Worm (Caenorhabditis elegans) whole organism, L4 larva: ENCODE data around the gene fbxl-2.
A peak's percentile ranks its signal among the peaks of the same experiment; 100 is the strongest.

Source experiments
- F10B5.3 ChIP-seq: sonication (generic microtip); optimal IDR thresholded peaks from 2 replicates; lab custom pipeline; 2016; ENCODE audit warnings: mild to moderate bottlenecking, missing genetic modification characterization, missing compliant biosample characterization
- F37D6.2 ChIP-seq: sonication (generic microtip); optimal IDR thresholded peaks from 2 replicates; lab custom pipeline; 2016; ENCODE audit warnings: mild to moderate bottlenecking, missing genetic modification characterization, missing compliant biosample characterization
- F44E2.7 ChIP-seq: fragments of 200-800 bp; sonication (Bioruptor generic); IDR thresholded peaks from 2 replicates; pipeline ENCODE4 v2.1.2; 2022; ENCODE audit warnings: missing genetic modification characterization, missing compliant biosample characterization
- R02D3.7 ChIP-seq: fragments of 150-350 bp; sonication (generic microtip); optimal IDR thresholded peaks from 3 replicates; lab custom pipeline; 2014; ENCODE audit warnings: missing biosample characterization, missing genetic modification characterization
- Y75B8A.6 ChIP-seq: fragments of 200-800 bp; sonication (Bioruptor generic); IDR thresholded peaks from 2 replicates; pipeline ENCODE4 v1.3.6; 2022; ENCODE audit warnings: missing genetic modification reagents, missing genetic modification characterization, missing compliant biosample characterization
- ZK337.2 ChIP-seq: fragments of 200-800 bp; sonication (Bioruptor generic); IDR thresholded peaks from 2 replicates; pipeline ENCODE4 v1.3.6; 2022; ENCODE audit warnings: missing genetic modification reagents, missing genetic modification characterization, missing compliant biosample characterization
- ZK546.5 ChIP-seq, 2 experiments: sonication (generic microtip); optimal IDR thresholded peaks; 2 replicates each; lab custom pipeline; 2017; ENCODE audit warnings: missing biosample characterization in 2 of 2, missing genetic modification characterization in 2 of 2
- arid-1 ChIP-seq: fragments of 200-800 bp; sonication (Bioruptor generic); conservative IDR thresholded peaks from 2 replicates; pipeline ENCODE4 v1.3.6; 2022; ENCODE audit warnings: missing genetic modification reagents, missing genetic modification characterization, missing compliant biosample characterization
- ceh-62 ChIP-seq: sonication (generic microtip); optimal IDR thresholded peaks from 2 replicates; lab custom pipeline; 2017; ENCODE audit warnings: missing biosample characterization, missing genetic modification characterization
- ceh-82 ChIP-seq: sonication (generic microtip); optimal IDR thresholded peaks from 2 replicates; lab custom pipeline; 2017; ENCODE audit warnings: missing biosample characterization, missing genetic modification characterization
- ces-1 ChIP-seq: fragments of 150-350 bp; sonication (generic microtip); optimal IDR thresholded peaks from 4 replicates; lab custom pipeline; 2014; ENCODE audit warnings: missing biosample characterization, missing genetic modification reagents, missing genetic modification characterization
- ctbp-1 ChIP-seq: fragments of 200-800 bp; sonication (Bioruptor generic); IDR thresholded peaks from 2 replicates; pipeline ENCODE4 v1.3.6; 2022; ENCODE audit warnings: missing genetic modification reagents, missing genetic modification characterization, missing compliant biosample characterization
- daf-12 ChIP-seq: fragments of 150-350 bp; optimal IDR thresholded peaks from 2 replicates; lab custom pipeline; 2014; ENCODE audit warnings: missing biosample characterization, missing genetic modification reagents, missing genetic modification characterization
- daf-16 ChIP-seq, 3 experiments: sonication (generic microtip); optimal IDR thresholded peaks; 2 replicates each; lab custom pipeline; 2016 to 2017; ENCODE audit warnings: missing genetic modification characterization in 3 of 3, missing genetic modification reagents in 3 of 3, mild to moderate bottlenecking in 2 of 3, missing compliant biosample characterization in 2 of 3, missing biosample characterization in 1 of 3, moderate library complexity in 1 of 3
- daf-19 ChIP-seq: fragments of 200-800 bp; sonication (Bioruptor generic); conservative IDR thresholded peaks from 2 replicates; pipeline ENCODE4 v1.3.6; 2022; ENCODE audit warnings: missing genetic modification characterization, missing compliant biosample characterization
- daf-8 ChIP-seq: fragments of 200-800 bp; sonication (Bioruptor generic); IDR thresholded peaks from 2 replicates; pipeline ENCODE4 v1.3.6; 2022; ENCODE audit warnings: missing genetic modification characterization, missing compliant biosample characterization
- dmd-6 ChIP-seq: fragments of 200-800 bp; sonication (Bioruptor generic); IDR thresholded peaks from 2 replicates; pipeline ENCODE4 v1.3.6; 2022; ENCODE audit warnings: missing genetic modification reagents, missing genetic modification characterization, missing compliant biosample characterization
- dmd-9 ChIP-seq: fragments of 200-800 bp; sonication (Bioruptor generic); IDR thresholded peaks from 2 replicates; pipeline ENCODE4 v1.3.6; 2022; ENCODE audit warnings: missing genetic modification reagents, missing genetic modification characterization, missing compliant biosample characterization
- dpl-1 ChIP-seq: fragments of 150-350 bp; optimal IDR thresholded peaks from 2 replicates; lab custom pipeline; 2014; ENCODE audit warnings: missing biosample characterization, missing genetic modification reagents, missing genetic modification characterization
- duxl-1 ChIP-seq: sonication (generic microtip); optimal IDR thresholded peaks from 2 replicates; lab custom pipeline; 2016; ENCODE audit warnings: mild to moderate bottlenecking, missing genetic modification characterization, moderate library complexity, missing compliant biosample characterization; ENCODE audit not compliant: poor library complexity
- egl-43 ChIP-seq: fragments of 200-800 bp; sonication (Bioruptor generic); IDR thresholded peaks from 2 replicates; pipeline ENCODE4 v1.3.6; 2022; ENCODE audit warnings: missing genetic modification reagents, missing genetic modification characterization, missing compliant biosample characterization
- fkh-10 ChIP-seq: fragments of 150-350 bp; optimal IDR thresholded peaks from 2 replicates; lab custom pipeline; 2014; ENCODE audit warnings: missing biosample characterization, missing genetic modification reagents, missing genetic modification characterization
- gei-8 ChIP-seq: fragments of 200-800 bp; sonication (Bioruptor generic); optimal IDR thresholded peaks from 2 replicates; lab custom pipeline; 2018; ENCODE audit warnings: mild to moderate bottlenecking, missing genetic modification characterization, missing compliant biosample characterization
- hlh-11 ChIP-seq: fragments of 200-800 bp; sonication (Bioruptor generic); optimal IDR thresholded peaks from 2 replicates; lab custom pipeline; 2018; ENCODE audit warnings: mild to moderate bottlenecking, missing genetic modification characterization, missing compliant biosample characterization
- hlh-30 ChIP-seq: sonication (generic microtip); optimal IDR thresholded peaks from 2 replicates; lab custom pipeline; 2017; ENCODE audit warnings: antibody characterized with exemption, mild to moderate bottlenecking, missing genetic modification characterization, missing compliant biosample characterization; ENCODE audit not compliant: insufficient read depth
- hmg-1.1 ChIP-seq: fragments of 200-800 bp; sonication (Bioruptor generic); IDR thresholded peaks from 2 replicates; pipeline ENCODE4 v1.3.6; 2022; ENCODE audit warnings: missing genetic modification reagents, missing genetic modification characterization, missing compliant biosample characterization
- lin-13 ChIP-seq: fragments of 150-350 bp; optimal IDR thresholded peaks from 2 replicates; lab custom pipeline; 2014; ENCODE audit warnings: missing biosample characterization, missing genetic modification reagents, missing genetic modification characterization
- lsy-2 ChIP-seq, 2 experiments: fragments of 150-350 bp in 1 of 2; sonication (generic microtip) in 1 of 2; optimal IDR thresholded peaks; 2 replicates each; lab custom pipeline; 2014 to 2017; ENCODE audit warnings: missing biosample characterization in 2 of 2, missing genetic modification characterization in 2 of 2
- madf-5 ChIP-seq, 2 experiments: fragments of 200-800 bp; sonication (Bioruptor generic); IDR thresholded peaks; 2 replicates each; pipeline ENCODE4 v1.3.6; 2022; ENCODE audit warnings: missing compliant biosample characterization in 2 of 2, missing genetic modification characterization in 2 of 2
- mdl-1 ChIP-seq, 2 experiments: fragments of 150-350 bp in 1 of 2; sonication (generic microtip) in 1 of 2; optimal IDR thresholded peaks; 2 replicates each; lab custom pipeline; 2014 to 2017; ENCODE audit warnings: missing biosample characterization in 2 of 2, missing genetic modification characterization in 2 of 2
- mdt-29 ChIP-seq: fragments of 200-800 bp; sonication (Bioruptor generic); IDR thresholded peaks from 2 replicates; pipeline ENCODE4 v1.3.6; 2022; ENCODE audit warnings: missing genetic modification reagents, missing genetic modification characterization, missing compliant biosample characterization
- nhr-102 ChIP-seq: sonication (generic microtip); optimal IDR thresholded peaks from 2 replicates; lab custom pipeline; 2016; ENCODE audit warnings: mild to moderate bottlenecking, missing genetic modification characterization, moderate library complexity, missing compliant biosample characterization
- nhr-11 ChIP-seq: fragments of 150-350 bp; optimal IDR thresholded peaks from 2 replicates; lab custom pipeline; 2014; ENCODE audit warnings: missing biosample characterization, missing genetic modification characterization
- nhr-42 ChIP-seq: fragments of 200-800 bp; sonication (Bioruptor generic); IDR thresholded peaks from 2 replicates; pipeline ENCODE4 v1.3.6; 2022; ENCODE audit warnings: missing genetic modification characterization, missing compliant biosample characterization
- nhr-48 ChIP-seq: sonication (generic microtip); optimal IDR thresholded peaks from 2 replicates; lab custom pipeline; 2016; ENCODE audit warnings: mild to moderate bottlenecking, missing genetic modification characterization, missing compliant biosample characterization
- nhr-6 ChIP-seq: fragments of 150-350 bp; optimal IDR thresholded peaks from 2 replicates; lab custom pipeline; 2014; ENCODE audit warnings: missing biosample characterization, missing genetic modification characterization
- nhr-76 ChIP-seq: fragments of 150-350 bp; optimal IDR thresholded peaks from 2 replicates; lab custom pipeline; 2014; ENCODE audit warnings: missing biosample characterization, missing genetic modification characterization
- nhr-77 ChIP-seq: fragments of 150-350 bp; optimal IDR thresholded peaks from 2 replicates; lab custom pipeline; 2014; ENCODE audit warnings: missing biosample characterization, missing genetic modification characterization
- sdz-12 ChIP-seq: fragments of 200-800 bp; sonication (Bioruptor generic); optimal IDR thresholded peaks from 2 replicates; lab custom pipeline; 2018; ENCODE audit warnings: mild to moderate bottlenecking, missing genetic modification characterization, missing compliant biosample characterization
- snpc-1.2 ChIP-seq: fragments of 200-800 bp; sonication (Bioruptor generic); IDR thresholded peaks from 2 replicates; pipeline ENCODE4 v1.3.6; 2022; ENCODE audit warnings: missing genetic modification reagents, missing genetic modification characterization, missing compliant biosample characterization
- spr-3 ChIP-seq: fragments of 200-800 bp; sonication (Bioruptor generic); optimal IDR thresholded peaks from 2 replicates; lab custom pipeline; 2018; ENCODE audit warnings: mild to moderate bottlenecking, missing genetic modification characterization, missing compliant biosample characterization
- tra-1 ChIP-seq: fragments of 200-800 bp; sonication (Bioruptor generic); IDR thresholded peaks from 2 replicates; pipeline ENCODE4 v1.3.6; 2022; ENCODE audit warnings: missing genetic modification reagents, missing genetic modification characterization, missing compliant biosample characterization
- unc-130 ChIP-seq: sonication (generic microtip); optimal IDR thresholded peaks from 2 replicates; lab custom pipeline; 2016; ENCODE audit warnings: missing genetic modification reagents, missing genetic modification characterization, missing compliant biosample characterization
- unc-62 ChIP-seq, 3 experiments: fragments of 150-350 bp in 1 of 3; sonication (generic microtip); optimal IDR thresholded peaks in 2 of 3; peaks in 1 of 3; 1 replicate in 1 of 3; 2 replicates in 2 of 3; lab custom pipeline; 2014 to 2017; ENCODE audit warnings: missing biosample characterization in 3 of 3, missing genetic modification characterization in 3 of 3, missing genetic modification reagents in 3 of 3, missing genotype in 1 of 3
- zfp-2 ChIP-seq: sonication (generic microtip); optimal IDR thresholded peaks from 2 replicates; lab custom pipeline; 2016; ENCODE audit warnings: mild to moderate bottlenecking, missing genetic modification characterization, missing compliant biosample characterization
- zfp-3 ChIP-seq: fragments of 200-800 bp; sonication (Bioruptor generic); conservative IDR thresholded peaks from 2 replicates; pipeline ENCODE4 v1.3.6; 2022; ENCODE audit warnings: missing genetic modification reagents, missing genetic modification characterization, missing compliant biosample characterization
- zip-11 ChIP-seq: fragments of 200-800 bp; sonication (Bioruptor generic); IDR thresholded peaks from 2 replicates; pipeline ENCODE4 v1.3.6; 2022; ENCODE audit warnings: missing genetic modification characterization, missing compliant biosample characterization
- ztf-11 ChIP-seq: fragments of 150-350 bp; optimal IDR thresholded peaks from 2 replicates; lab custom pipeline; 2014; ENCODE audit warnings: missing biosample characterization, missing genetic modification characterization
- ztf-7 ChIP-seq: fragments of 150-350 bp; optimal IDR thresholded peaks from 2 replicates; lab custom pipeline; 2014; ENCODE audit warnings: missing biosample characterization, missing genetic modification characterization

fbxl-2 gene

ce11 chrIII:4731295-4731988 is 25.6 kb upstream of the fbxl-2 start, which contains the start of gene F17C8.3:
Gene F17C8.3, plus strand, starts transcription at chrIII:4731938.
- no peak for TF ChIP-seq snpc-1.2
- TF ChIP-seq ceh-82, result no peak
- TF ChIP-seq F10B5.3 (tag; lab: Kevin White, UChicago), result no peak
- no peak; the same call in 1 of the 2 replicates for TF ChIP-seq dmd-6 (GFP tag; lab: Robert Waterston, UW)
- TF ChIP-seq tra-1 (GFP tag; lab: Robert Waterston, UW), result 0 out of 2 replicates have a peak, but pooled peaks have one; percentile 63
- no peak for TF ChIP-seq F44E2.7
- no peak for TF ChIP-seq ZK337.2 (GFP tag; lab: Robert Waterston, UW)
- TF ChIP-seq hlh-30 (tag; lab: Kevin White, UChicago), result no peak
- TF ChIP-seq zfp-2, result no peak
- TF ChIP-seq arid-1, result no peak
- TF ChIP-seq zip-11, result no peak
- TF ChIP-seq nhr-76 (tag; lab: Kevin White, UChicago), result no peak
- peak; percentile 69 for TF ChIP-seq hlh-11 (tag; lab: Kevin White, UChicago)
- TF ChIP-seq Y75B8A.6 (GFP tag; lab: Robert Waterston, UW), result no peak
- TF ChIP-seq mdt-29 (GFP tag; lab: Robert Waterston, UW), result no peak
- no peak for TF ChIP-seq hmg-1.1
- TF ChIP-seq nhr-11 (tag; lab: Kevin White, UChicago), result peak; percentile 45
- TF ChIP-seq R02D3.7 (tag; lab: Kevin White, UChicago), result no peak
- TF ChIP-seq ZK546.5 (tag; optimal IDR thresholded peaks at IDR 0.05; lab: Kevin White, UChicago), result no peak
- peak in 1 of 2 experiments; percentile 93 for TF ChIP-seq unc-62 (GFP tag; optimal IDR thresholded peaks at IDR 0.05 in 1 of 2; lab: Kevin White, UChicago)
- TF ChIP-seq unc-62 (tag; optimal IDR thresholded peaks at IDR 0.05; lab: Kevin White, UChicago), result no peak
- peak in 1 of 2 experiments; percentile 87 for TF ChIP-seq daf-16 (GFP tag; optimal IDR thresholded peaks at IDR 0.05; lab: Kevin White, UChicago)
- no peak for TF ChIP-seq daf-16 (tag; optimal IDR thresholded peaks at IDR 0.05; lab: Kevin White, UChicago)
- TF ChIP-seq daf-19, result no peak
- no peak for TF ChIP-seq fkh-10 (GFP tag; lab: Kevin White, UChicago)
- no peak for TF ChIP-seq mdl-1 (tag; optimal IDR thresholded peaks at IDR 0.05; lab: Kevin White, UChicago)
- TF ChIP-seq F37D6.2 (tag; lab: Kevin White, UChicago), result no peak
- no peak for TF ChIP-seq daf-12
- TF ChIP-seq gei-8, result no peak
- no peak for TF ChIP-seq nhr-102 (tag; lab: Kevin White, UChicago)
- TF ChIP-seq spr-3 (GFP tag; lab: Kevin White, UChicago), result no peak
- no peak for TF ChIP-seq ztf-7
- no peak for TF ChIP-seq ctbp-1 (GFP tag; lab: Robert Waterston, UW)
- TF ChIP-seq egl-43 (GFP tag; lab: Robert Waterston, UW), result no peak
- TF ChIP-seq nhr-77, result no peak
- TF ChIP-seq madf-5 (GFP tag; IDR thresholded peaks at IDR 0.05; lab: Robert Waterston, UW), result no peak
- TF ChIP-seq daf-8 (GFP tag; lab: Robert Waterston, UW), result no peak
- no peak for TF ChIP-seq ztf-11 (tag; lab: Kevin White, UChicago)
- TF ChIP-seq nhr-42, result no peak
- no peak for TF ChIP-seq nhr-6 (tag; lab: Kevin White, UChicago)
- no peak for TF ChIP-seq zfp-3 (GFP tag; lab: Robert Waterston, UW)
- no peak for TF ChIP-seq lin-13 (GFP tag; lab: Kevin White, UChicago)
- no peak for TF ChIP-seq duxl-1 (tag; lab: Kevin White, UChicago)
- peak in 1 of 2 experiments; percentile 29 for TF ChIP-seq lsy-2 (tag; optimal IDR thresholded peaks at IDR 0.05; lab: Kevin White, UChicago)
- TF ChIP-seq unc-130 (GFP tag; lab: Kevin White, UChicago), result no peak
- no peak for TF ChIP-seq sdz-12
- TF ChIP-seq nhr-48 (tag; lab: Kevin White, UChicago), result no peak
- no peak for TF ChIP-seq ces-1 (GFP tag; lab: Kevin White, UChicago)
- no peak for TF ChIP-seq dmd-9 (GFP tag; lab: Robert Waterston, UW)
- no peak for TF ChIP-seq dpl-1 (GFP tag; lab: Kevin White, UChicago)
- no peak for TF ChIP-seq ceh-62 (tag; lab: Kevin White, UChicago)
